Fruit fly (Drosophila melanogaster): ENCODE data around the gene CG7071.
A peak's percentile ranks its signal among the peaks of the same experiment; 100 is the strongest.

CG7071 gene

DNA sequence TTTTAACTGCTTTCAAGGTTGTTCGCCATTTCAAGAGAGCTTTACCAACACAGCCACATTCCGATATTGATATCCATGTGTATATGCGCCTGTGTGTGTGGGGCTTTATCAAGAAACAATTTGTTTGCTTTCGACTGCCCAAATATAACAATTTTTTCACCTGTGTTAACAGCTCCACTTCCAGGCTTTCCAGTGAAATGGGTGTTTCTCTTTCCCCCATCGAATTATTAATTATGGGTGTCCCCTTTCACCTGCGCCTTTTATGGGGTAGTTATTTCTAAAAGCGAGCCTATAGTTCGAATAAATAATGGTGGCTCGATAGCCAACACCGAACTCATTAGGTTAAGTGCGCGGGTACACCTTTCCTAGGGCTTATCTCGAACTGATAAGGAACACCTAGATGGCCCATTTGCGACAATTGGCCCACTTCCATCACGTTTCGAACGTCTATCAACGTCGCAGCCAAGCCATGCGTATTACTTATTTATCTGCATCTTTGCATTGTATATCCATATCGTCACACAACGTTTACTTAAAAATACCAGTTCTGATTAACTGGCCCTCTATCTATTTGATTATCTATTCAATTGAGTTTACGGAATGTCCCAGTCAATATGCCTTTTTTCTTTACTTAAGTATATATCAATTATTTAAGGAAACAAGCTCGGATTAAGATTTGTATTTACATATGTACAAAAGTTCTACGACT lies 49.6 kb downstream of the CG7071 start:
- TF ChIP-seq tai (GFP tag; optimal IDR thresholded peaks at IDR 0.05) = no peak
- peak; percentile 91 for TF ChIP-seq Hr83 (GFP tag; optimal IDR thresholded peaks at IDR 0.05; ENCODE audit: poor library complexity, severe bottlenecking)
- TF ChIP-seq Abd-B (GFP tag; optimal IDR thresholded peaks at IDR 0.05) = no peak
- peak; percentile 58 for TF ChIP-seq Hnf4 (GFP tag; optimal IDR thresholded peaks at IDR 0.05)
- no peak for TF ChIP-seq CG32264 (GFP tag; optimal IDR thresholded peaks at IDR 0.05)
- no peak for TF ChIP-seq lola (GFP tag; optimal IDR thresholded peaks at IDR 0.05)
- no peak for TF ChIP-seq dmrt93B (GFP tag; optimal IDR thresholded peaks at IDR 0.05)
- no peak for TF ChIP-seq Vsx2 (GFP tag; optimal IDR thresholded peaks at IDR 0.05; ENCODE audit: partially characterized antibody)
- TF ChIP-seq sv (GFP tag; optimal IDR thresholded peaks at IDR 0.05) = no peak
- peak in 1 of 2 experiments; percentile 12 for TF ChIP-seq foxo (GFP tag; optimal IDR thresholded peaks at IDR 0.05)
- TF ChIP-seq pan (optimal IDR thresholded peaks at IDR 0.05) = no peak
- TF ChIP-seq Dfd (GFP tag; optimal IDR thresholded peaks at IDR 0.05) = no peak
- no peak for TF ChIP-seq psq (GFP tag; optimal IDR thresholded peaks at IDR 0.05)
- TF ChIP-seq h (GFP tag; optimal IDR thresholded peaks at IDR 0.05) = peak; percentile 57
- no peak for TF ChIP-seq jim (GFP tag; optimal IDR thresholded peaks at IDR 0.05)
- TF ChIP-seq CG9705 (GFP tag; optimal IDR thresholded peaks at IDR 0.05) = no peak
- peak; percentile 34 for TF ChIP-seq Sp1 (GFP tag; optimal IDR thresholded peaks at IDR 0.05)
- no peak for TF ChIP-seq Jra (GFP tag; optimal IDR thresholded peaks at IDR 0.05)
- TF ChIP-seq GATAd (GFP tag; optimal IDR thresholded peaks at IDR 0.05) = no peak
- TF ChIP-seq dl (GFP tag; optimal IDR thresholded peaks at IDR 0.05; ENCODE audit: insufficient read depth in 1 of 2, partially characterized antibody in 2 of 2) = no peak
- no peak for TF ChIP-seq woc (GFP tag; optimal IDR thresholded peaks at IDR 0.05)
- no peak for TF ChIP-seq Mio (GFP tag; optimal IDR thresholded peaks at IDR 0.05)
- peak; percentile 59 for TF ChIP-seq OdsH (GFP tag; optimal IDR thresholded peaks at IDR 0.05)
- TF ChIP-seq br (GFP tag; optimal IDR thresholded peaks at IDR 0.05) = peak; percentile 49
- no peak for TF ChIP-seq Rel (GFP tag; optimal IDR thresholded peaks at IDR 0.05)
- TF ChIP-seq Rel (tag; optimal IDR thresholded peaks at IDR 0.05) = peak; percentile 33
- no peak for TF ChIP-seq usp (GFP tag; optimal IDR thresholded peaks at IDR 0.05)
- TF ChIP-seq HLH106 (tag; optimal IDR thresholded peaks at IDR 0.05) = no peak
- no peak for TF ChIP-seq Myc (optimal IDR thresholded peaks at IDR 0.05)
- TF ChIP-seq ey (GFP tag; optimal IDR thresholded peaks at IDR 0.05) = no peak
- peak; percentile 23 for TF ChIP-seq sage (GFP tag; optimal IDR thresholded peaks at IDR 0.05)
- no peak for TF ChIP-seq CrebA (GFP tag; optimal IDR thresholded peaks at IDR 0.05; ENCODE audit: borderline replicate concordance)
- no peak for TF ChIP-seq brk (GFP tag; optimal IDR thresholded peaks at IDR 0.05)
- no peak for TF ChIP-seq dsf (GFP tag; optimal IDR thresholded peaks at IDR 0.05; ENCODE audit: borderline replicate concordance)
- TF ChIP-seq Dif (GFP tag; optimal IDR thresholded peaks at IDR 0.05; ENCODE audit: partially characterized antibody) = no peak
- peak; percentile 59 for TF ChIP-seq rgr (GFP tag; optimal IDR thresholded peaks at IDR 0.05)
- no peak for TF ChIP-seq N (GFP tag; optimal IDR thresholded peaks at IDR 0.05)
- no peak for TF ChIP-seq Hr78 (GFP tag; optimal IDR thresholded peaks at IDR 0.05)
- peak; percentile 43 for TF ChIP-seq fru (GFP tag; optimal IDR thresholded peaks at IDR 0.05)
